Worm (Caenorhabditis elegans) whole organism, early embryonic: ENCODE results near the gene sgo-1.

Experiments used
- B0310.2 ChIP-seq: sonication (generic microtip); optimal IDR thresholded peaks from 2 replicates; lab custom pipeline; 2016; ENCODE audit warnings: mild to moderate bottlenecking, missing genetic modification characterization, missing compliant biosample characterization
- F13C5.2 ChIP-seq: sonication (generic microtip); optimal IDR thresholded peaks from 2 replicates; lab custom pipeline; 2017; ENCODE audit warnings: mild to moderate bottlenecking, missing genetic modification characterization, inconsistent platforms, missing compliant biosample characterization
- aly-1 ChIP-seq: sonication (generic microtip); optimal IDR thresholded peaks from 2 replicates; lab custom pipeline; 2016; ENCODE audit warnings: missing genetic modification characterization, missing compliant biosample characterization
- ama-1 ChIP-seq: fragments of 150-350 bp; optimal IDR thresholded peaks from 2 replicates; lab custom pipeline; 2014
- ceh-13 ChIP-seq: fragments of 200-800 bp; sonication (Bioruptor generic); optimal IDR thresholded peaks from 2 replicates; lab custom pipeline; 2018; ENCODE audit warnings: mild to moderate bottlenecking, missing genetic modification characterization, missing compliant biosample characterization
- ceh-36 ChIP-seq: sonication (generic microtip); optimal IDR thresholded peaks from 2 replicates; lab custom pipeline; 2016; ENCODE audit warnings: missing genetic modification characterization, inconsistent platforms, missing compliant biosample characterization
- ets-7 ChIP-seq: sonication (generic microtip); optimal IDR thresholded peaks from 2 replicates; lab custom pipeline; 2016; ENCODE audit warnings: missing genotype, missing genetic modification characterization, missing compliant biosample characterization
- flt-1 ChIP-seq: fragments of 200-800 bp; sonication (Bioruptor generic); IDR thresholded peaks from 2 replicates; pipeline ENCODE4 v1.3.6; 2022; ENCODE audit warnings: missing genetic modification characterization, missing compliant biosample characterization
- hmbx-1 ChIP-seq: sonication (generic microtip); optimal IDR thresholded peaks from 2 replicates; lab custom pipeline; 2016; ENCODE audit warnings: mild to moderate bottlenecking, missing genetic modification characterization, missing compliant biosample characterization
- hmg-4 ChIP-seq: fragments of 200-800 bp; sonication (Bioruptor generic); optimal IDR thresholded peaks from 2 replicates; lab custom pipeline; 2018; ENCODE audit warnings: mild to moderate bottlenecking, missing genetic modification characterization, missing compliant biosample characterization
- hnd-1 ChIP-seq: sonication (generic microtip); optimal IDR thresholded peaks from 2 replicates; lab custom pipeline; 2016; ENCODE audit warnings: missing genetic modification characterization, missing compliant biosample characterization
- pes-1 ChIP-seq: fragments of 200-800 bp; sonication (Bioruptor generic); IDR thresholded peaks from 2 replicates; pipeline ENCODE4 v1.3.6; 2022; ENCODE audit warnings: missing genetic modification reagents, missing genetic modification characterization, missing compliant biosample characterization
- scrt-1 ChIP-seq: fragments of 200-800 bp; sonication (Bioruptor generic); IDR thresholded peaks from 2 replicates; pipeline ENCODE4 v1.3.6; 2022; ENCODE audit warnings: missing genetic modification characterization, missing compliant biosample characterization
- sea-1 ChIP-seq: fragments of 200-800 bp; sonication (Bioruptor generic); conservative IDR thresholded peaks from 2 replicates; pipeline ENCODE4 v1.3.6; 2022; ENCODE audit warnings: missing genetic modification characterization, missing compliant biosample characterization
- tbx-11 ChIP-seq: fragments of 200-800 bp; sonication (Bioruptor generic); IDR thresholded peaks from 2 replicates; pipeline ENCODE4 v1.3.6; 2022; ENCODE audit warnings: missing genetic modification characterization, missing compliant biosample characterization
- tbx-37 ChIP-seq: fragments of 200-800 bp; sonication (Bioruptor generic); conservative IDR thresholded peaks from 2 replicates; pipeline ENCODE4 v1.3.6; 2022; ENCODE audit warnings: missing genetic modification reagents, missing genetic modification characterization, missing compliant biosample characterization
- tra-4 ChIP-seq: sonication (generic microtip); optimal IDR thresholded peaks from 2 replicates; lab custom pipeline; 2017; ENCODE audit warnings: missing genetic modification characterization, missing compliant biosample characterization

The sgo-1 gene

DNA sequence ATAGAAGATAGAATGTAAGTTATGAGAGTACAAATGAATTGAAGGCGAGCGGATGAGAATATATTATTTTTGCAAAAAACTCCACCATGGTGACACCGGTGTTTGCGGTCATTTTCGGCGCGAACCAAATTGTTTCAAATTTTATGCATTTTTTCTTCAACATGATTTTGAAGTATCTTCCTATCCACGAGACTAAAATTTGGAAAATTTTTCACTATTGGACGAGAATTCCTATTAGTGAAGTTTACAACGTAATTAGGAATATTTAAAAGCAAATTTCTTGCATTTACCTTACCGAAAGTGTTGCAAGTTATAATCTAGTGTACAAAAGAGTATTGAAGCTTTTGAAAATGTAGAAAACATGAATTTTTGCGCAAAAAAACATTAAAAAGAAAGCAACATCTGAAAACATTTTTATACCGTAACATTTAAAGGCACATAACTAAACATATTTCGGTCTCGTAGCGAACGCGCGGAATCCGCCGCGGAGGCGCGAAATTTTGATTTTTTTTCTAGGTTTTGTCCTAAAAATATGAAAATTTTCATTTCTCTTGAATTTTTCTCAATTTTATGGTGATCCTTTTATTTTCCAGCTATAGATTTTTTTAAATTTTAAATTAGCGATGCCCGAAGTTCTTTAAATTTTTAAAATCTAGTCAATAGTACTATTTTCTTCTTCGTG is at the start of gene sgo-1:
TSS of gene sgo-1 (minus strand) at position 51 of the 682 bp plus-strand sequence.
- TF ChIP-seq sea-1 = no peak
- no peak for TF ChIP-seq ama-1 (lab: Kevin White, UChicago)
- TF ChIP-seq tra-4 (tag; lab: Kevin White, UChicago) = no peak
- TF ChIP-seq ceh-36 (tag; lab: Kevin White, UChicago) = no peak
- TF ChIP-seq ceh-13 (GFP tag; lab: Kevin White, UChicago) = no peak
- TF ChIP-seq hmbx-1 (tag; lab: Kevin White, UChicago) = no peak
- TF ChIP-seq ets-7 = no peak
- no peak for TF ChIP-seq flt-1 (GFP tag; lab: Robert Waterston, UW)

ce11 chrIV:7845585-7845984 is 49.3 kb upstream of the sgo-1 start:
- TF ChIP-seq tbx-37 (GFP tag; lab: Robert Waterston, UW) (0 out of 2 replicates have a peak, but pooled peaks have one; percentile 14), aly-1 (tag; lab: Kevin White, UChicago) (peak; percentile 76), ceh-36 (tag; lab: Kevin White, UChicago) (peak; percentile 36), F13C5.2 (peak; percentile 78), ets-7 (peak; percentile 17), tbx-11 (GFP tag; lab: Robert Waterston, UW) (0 out of 2 replicates have a peak, but pooled peaks have one; percentile 15), sea-1 (0 out of 2 replicates have a peak, but pooled peaks have one; percentile 48), hmg-4 (GFP tag; lab: Kevin White, UChicago) (peak; percentile 91), hmbx-1 (tag; lab: Kevin White, UChicago) (no peak), hnd-1 (tag; lab: Kevin White, UChicago) (no peak)

ce11 chrIV:7844333-7844973 is 48.2 kb upstream of the sgo-1 start:
- no peak for TF ChIP-seq ets-7
- TF ChIP-seq aly-1 (tag; lab: Kevin White, UChicago) = no peak
- no peak for TF ChIP-seq ama-1 (lab: Kevin White, UChicago)
- TF ChIP-seq hmg-4 (GFP tag; lab: Kevin White, UChicago) = no peak
- no peak for TF ChIP-seq tra-4 (tag; lab: Kevin White, UChicago)
- TF ChIP-seq tbx-11 (GFP tag; lab: Robert Waterston, UW) = no peak
- TF ChIP-seq hnd-1 (tag; lab: Kevin White, UChicago) = no peak

ce11 chrIV:7841218-7841617 is 44.9 kb upstream of the sgo-1 start:
- TF ChIP-seq ceh-13 (GFP tag; lab: Kevin White, UChicago) (no peak), tbx-11 (GFP tag; lab: Robert Waterston, UW) (no peak), hmbx-1 (tag; lab: Kevin White, UChicago) (no peak), B0310.2 (tag; lab: Kevin White, UChicago) (no peak), sea-1 (no peak), flt-1 (GFP tag; lab: Robert Waterston, UW) (no peak), hmg-4 (GFP tag; lab: Kevin White, UChicago) (no peak), scrt-1 (GFP tag; lab: Robert Waterston, UW) (no peak), tbx-37 (GFP tag; lab: Robert Waterston, UW) (no peak), ama-1 (lab: Kevin White, UChicago) (no peak), F13C5.2 (no peak), aly-1 (tag; lab: Kevin White, UChicago) (no peak), pes-1 (GFP tag; lab: Robert Waterston, UW) (no peak), tra-4 (tag; lab: Kevin White, UChicago) (no peak), hnd-1 (tag; lab: Kevin White, UChicago) (no peak), ets-7 (no peak), ceh-36 (tag; lab: Kevin White, UChicago) (no peak)

DNA sequence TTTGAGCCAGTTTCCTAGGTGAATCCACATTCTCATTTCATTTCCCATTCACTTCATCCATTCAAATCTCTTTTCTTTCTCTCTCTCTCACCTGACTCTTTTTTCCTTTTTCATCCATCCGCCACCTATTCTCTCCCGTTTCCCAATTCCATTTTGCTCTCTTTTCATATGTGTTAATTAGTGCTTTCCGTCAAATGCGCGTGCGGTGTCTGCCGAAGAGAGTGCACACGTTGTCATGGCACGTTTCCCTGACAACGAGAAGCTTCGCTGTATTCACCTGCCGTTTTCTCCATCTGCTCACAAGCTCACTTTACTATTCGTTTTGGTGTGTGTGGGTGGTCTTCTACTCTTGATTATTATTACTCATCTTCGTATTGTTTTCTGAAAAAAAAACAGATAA is 43.6 kb upstream of the sgo-1 start:
- TF ChIP-seq tbx-11 (GFP tag; lab: Robert Waterston, UW) = no peak
- no peak for TF ChIP-seq tra-4 (tag; lab: Kevin White, UChicago)
- no peak for TF ChIP-seq tbx-37 (GFP tag; lab: Robert Waterston, UW)
- TF ChIP-seq scrt-1 (GFP tag; lab: Robert Waterston, UW) = no peak
- no peak for TF ChIP-seq ceh-36 (tag; lab: Kevin White, UChicago)

DNA sequence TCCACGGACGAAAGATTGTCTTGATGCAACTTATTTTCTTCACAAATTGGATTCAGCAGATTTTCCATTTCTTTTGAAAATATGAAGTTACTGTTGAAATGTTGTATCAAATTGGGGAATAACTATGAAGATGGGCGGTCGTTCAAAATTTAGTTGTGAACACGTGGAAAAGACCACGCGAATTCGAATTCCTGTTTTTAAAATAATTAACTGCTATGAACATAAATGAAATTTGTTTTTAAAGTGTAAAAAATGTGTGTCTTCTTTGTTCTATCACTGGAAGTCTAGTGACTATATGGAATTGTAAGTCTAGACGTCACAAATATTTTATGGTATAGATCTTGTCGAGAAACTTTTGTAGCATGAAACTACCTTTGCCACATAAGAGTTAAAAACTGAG is 42.1 kb upstream of the sgo-1 start, which contains the start of gene C06A6.7:
TSS of gene C06A6.7 (minus strand) at position 101 of the 400 bp plus-strand sequence.
- TF ChIP-seq ceh-13 (GFP tag; lab: Kevin White, UChicago) = no peak
- no peak for TF ChIP-seq aly-1 (tag; lab: Kevin White, UChicago)
- no peak for TF ChIP-seq B0310.2 (tag; lab: Kevin White, UChicago)
- no peak for TF ChIP-seq hnd-1 (tag; lab: Kevin White, UChicago)
- TF ChIP-seq hmg-4 (GFP tag; lab: Kevin White, UChicago) = no peak
- TF ChIP-seq pes-1 (GFP tag; lab: Robert Waterston, UW) = no peak
- no peak for TF ChIP-seq sea-1
- TF ChIP-seq ceh-36 (tag; lab: Kevin White, UChicago) = no peak
- TF ChIP-seq hmbx-1 (tag; lab: Kevin White, UChicago) = no peak
- no peak for TF ChIP-seq ama-1 (lab: Kevin White, UChicago)
- TF ChIP-seq tbx-37 (GFP tag; lab: Robert Waterston, UW) = no peak
- no peak for TF ChIP-seq tbx-11 (GFP tag; lab: Robert Waterston, UW)
- no peak for TF ChIP-seq F13C5.2
- no peak for TF ChIP-seq tra-4 (tag; lab: Kevin White, UChicago)
- no peak for TF ChIP-seq scrt-1 (GFP tag; lab: Robert Waterston, UW)

DNA sequence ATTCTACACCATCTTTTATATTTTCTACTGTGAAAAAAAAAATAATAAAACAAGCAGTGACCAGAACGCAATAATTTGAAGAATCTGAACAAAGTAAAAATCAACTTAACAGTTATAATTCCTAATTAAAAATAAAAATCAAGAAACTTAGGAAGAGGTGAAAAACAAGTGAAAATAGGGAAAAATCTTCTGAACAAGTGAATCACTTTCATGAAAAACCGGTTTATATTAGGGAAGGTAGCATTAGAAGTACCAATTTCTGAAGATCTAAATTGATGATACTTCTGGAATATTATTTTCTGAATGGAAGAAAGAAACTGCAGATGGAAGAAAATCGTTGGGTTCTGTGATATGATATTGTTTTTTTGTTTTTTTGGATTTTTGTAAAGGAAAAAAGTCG is 40.2 kb upstream of the sgo-1 start:
- no peak for TF ChIP-seq ama-1 (lab: Kevin White, UChicago)
- TF ChIP-seq B0310.2 (tag; lab: Kevin White, UChicago) = no peak
- no peak for TF ChIP-seq sea-1
- TF ChIP-seq hnd-1 (tag; lab: Kevin White, UChicago) = no peak
- TF ChIP-seq hmbx-1 (tag; lab: Kevin White, UChicago) = no peak
- no peak for TF ChIP-seq aly-1 (tag; lab: Kevin White, UChicago)
- TF ChIP-seq tra-4 (tag; lab: Kevin White, UChicago) = no peak
- TF ChIP-seq tbx-37 (GFP tag; lab: Robert Waterston, UW) = no peak
- no peak for TF ChIP-seq F13C5.2
- TF ChIP-seq hmg-4 (GFP tag; lab: Kevin White, UChicago) = no peak
- TF ChIP-seq flt-1 (GFP tag; lab: Robert Waterston, UW) = no peak
